Worm (Caenorhabditis elegans): ENCODE results near the gene F08F1.3.

DNA sequence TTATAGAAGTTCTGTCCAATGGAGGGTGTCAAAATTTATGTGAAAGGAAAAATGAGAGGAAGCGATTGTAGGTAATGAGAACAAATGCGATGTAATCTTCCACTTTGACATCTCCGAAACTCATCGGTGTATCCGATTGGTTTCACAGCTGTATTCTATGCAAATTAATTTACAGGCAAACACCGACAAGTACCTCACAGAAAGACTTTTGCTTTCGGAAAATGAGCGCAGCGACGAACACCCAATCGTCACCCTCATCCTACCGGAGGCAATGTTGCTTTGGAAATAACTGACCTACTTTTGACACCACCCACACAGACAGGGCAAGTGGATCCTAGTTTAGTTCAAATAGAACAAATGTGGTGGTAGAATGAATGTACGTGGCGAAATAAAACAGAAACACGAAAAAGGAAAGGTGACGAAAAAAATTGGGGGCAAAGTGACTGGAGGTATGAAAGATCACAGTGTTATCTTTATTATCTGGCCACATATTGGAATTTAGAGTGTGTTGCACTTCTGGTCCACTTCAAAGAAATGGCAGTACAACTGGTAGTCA is 35.3 kb downstream of the F08F1.3 start:
- TF ChIP-seq flt-1 (GFP tag; IDR thresholded peaks at IDR 0.05) (no peak), ztf-23 (GFP tag; IDR thresholded peaks at IDR 0.05) (no peak), ref-1 (GFP tag; conservative IDR thresholded peaks at IDR 0.05) (no peak), cog-1 (tag; optimal IDR thresholded peaks at IDR 0.05) (no peak), T22C8.4 (GFP tag; IDR thresholded peaks at IDR 0.05) (no peak), med-1 (GFP tag; optimal IDR thresholded peaks at IDR 0.05; ENCODE audit: insufficient read depth) (no peak)

Measured in whole organism, midembryonic.